Worm (Caenorhabditis elegans) whole organism, L3 larva: Measurements from ENCODE around the gene pgph-1.

ENCODE experiments used
- lin-15B ChIP-seq: fragments of 150-350 bp; optimal IDR thresholded peaks from 2 replicates; lab custom pipeline; 2014; ENCODE audit warnings: missing biosample characterization, missing genetic modification characterization
- unc-62 ChIP-seq: fragments of 150-350 bp; sonication (generic microtip); optimal IDR thresholded peaks from 4 replicates; lab custom pipeline; 2014; ENCODE audit warnings: missing biosample characterization, missing genetic modification reagents, missing genetic modification characterization

DNA sequence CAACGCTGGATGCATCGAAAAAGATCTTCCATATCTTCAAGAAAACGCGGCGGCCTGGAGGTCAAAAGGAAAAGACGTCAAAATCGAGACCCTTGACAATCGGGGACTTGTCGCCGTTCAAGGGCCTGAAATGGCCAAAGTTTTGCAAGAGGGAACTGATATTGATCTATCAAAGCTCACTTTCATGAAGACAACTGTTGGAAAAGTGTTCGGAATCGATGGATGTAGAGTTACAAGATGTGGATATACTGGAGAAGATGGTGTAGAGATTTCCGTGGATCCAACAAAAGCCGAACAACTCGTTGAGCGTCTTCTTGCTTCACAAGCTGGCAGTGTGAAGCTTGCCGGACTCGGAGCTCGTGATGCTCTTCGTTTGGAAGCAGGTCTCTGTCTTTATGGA lies 39.8 kb downstream of the pgph-1 start:
- TF ChIP-seq lin-15B (tag; lab: Kevin White, UChicago) (no peak), unc-62 (GFP tag; lab: Kevin White, UChicago) (no peak)
